Worm (Caenorhabditis elegans): ENCODE results near the gene cogc-6.

- TF ChIP-seq unc-130 (GFP tag; optimal IDR thresholded peaks at IDR 0.05), result no peak
- no peak for TF ChIP-seq nhr-6 (tag; optimal IDR thresholded peaks at IDR 0.05)
- TF ChIP-seq ama-1 (optimal IDR thresholded peaks at IDR 0.05), result no peak
- TF ChIP-seq lin-13 (GFP tag; optimal IDR thresholded peaks at IDR 0.05), result no peak
- no peak for TF ChIP-seq nhr-10 (tag; optimal IDR thresholded peaks at IDR 0.05)
- no peak for TF ChIP-seq mep-1 (tag; optimal IDR thresholded peaks at IDR 0.05)
- no peak for TF ChIP-seq nhr-11 (tag; optimal IDR thresholded peaks at IDR 0.05)
- no peak for TF ChIP-seq nhr-25 (tag; optimal IDR thresholded peaks at IDR 0.05; ENCODE audit: borderline replicate concordance, insufficient read depth)
- no peak for TF ChIP-seq pqm-1 (tag; optimal IDR thresholded peaks at IDR 0.05)
- TF ChIP-seq nhr-28 (tag; optimal IDR thresholded peaks at IDR 0.05), result no peak
- TF ChIP-seq F10B5.3 (tag; optimal IDR thresholded peaks at IDR 0.05), result no peak
- TF ChIP-seq mdt-29 (GFP tag; IDR thresholded peaks at IDR 0.05), result no peak
- no peak for TF ChIP-seq skn-1 (tag; optimal IDR thresholded peaks at IDR 0.05)
These were observed 5.7 kb upstream of the cogc-6 start, which contains the start of gene K07C11.10 for ce11 chrV:8226812-8227211.

Measured in whole organism, L4 larva.